Fruit fly (Drosophila melanogaster) whole organism, prepupa: Measurements from ENCODE around the gene wnd.

ENCODE experiments used
- Blimp-1 ChIP-seq: fragments of 200-800 bp; sonication (Bioruptor generic); optimal IDR thresholded peaks from 3 replicates; lab custom pipeline; 2017; ENCODE audit warnings: missing biosample characterization, missing genetic modification characterization, mild to moderate bottlenecking, moderate library complexity, missing genetic modification reagents
- CG10631 ChIP-seq: fragments of 200-800 bp; sonication (Bioruptor generic); optimal IDR thresholded peaks from 2 replicates; lab custom pipeline; 2016; ENCODE audit warnings: missing biosample characterization, missing genetic modification characterization
- CG11294 ChIP-seq: fragments of 200-800 bp; sonication (Bioruptor generic); IDR thresholded peaks from 2 replicates; pipeline ENCODE4 v1.3.6; 2022; ENCODE audit warnings: missing biosample characterization, missing genetic modification characterization
- CG11762 ChIP-seq: fragments of 200-800 bp; sonication (Bioruptor generic); optimal IDR thresholded peaks from 3 replicates; lab custom pipeline; 2016; ENCODE audit warnings: missing biosample characterization, missing genetic modification characterization; ENCODE audit not compliant: insufficient read depth
- CG11902 ChIP-seq: fragments of 200-800 bp; sonication (Bioruptor generic); optimal IDR thresholded peaks from 3 replicates; lab custom pipeline; 2016; ENCODE audit warnings: missing biosample characterization, missing genetic modification characterization
- CG15336 ChIP-seq: fragments of 200-800 bp; sonication (Bioruptor generic); IDR thresholded peaks from 2 replicates; pipeline ENCODE4 v1.3.6; 2022; ENCODE audit warnings: missing biosample characterization, missing genetic modification characterization
- CG16779 ChIP-seq: fragments of 200-800 bp; sonication (Bioruptor generic); optimal IDR thresholded peaks from 3 replicates; lab custom pipeline; 2017; ENCODE audit warnings: missing biosample characterization, mild to moderate bottlenecking, missing genetic modification characterization
- CG32006 ChIP-seq: fragments of 200-800 bp; sonication (Bioruptor generic); optimal IDR thresholded peaks from 3 replicates; lab custom pipeline; 2017; ENCODE audit warnings: missing biosample characterization, mild to moderate bottlenecking, missing genetic modification characterization
- CG34406 ChIP-seq: fragments of 200-800 bp; sonication (Bioruptor generic); optimal IDR thresholded peaks from 3 replicates; lab custom pipeline; 2016; ENCODE audit warnings: missing biosample characterization, missing genetic modification characterization
- CG3919 ChIP-seq: fragments of 200-800 bp; sonication (Bioruptor generic); optimal IDR thresholded peaks from 3 replicates; lab custom pipeline; 2016; ENCODE audit warnings: missing biosample characterization, missing genetic modification characterization
- CG4318 ChIP-seq: fragments of 200-800 bp; sonication (Bioruptor generic); optimal IDR thresholded peaks from 3 replicates; lab custom pipeline; 2017; ENCODE audit warnings: missing biosample characterization, mild to moderate bottlenecking, missing genetic modification characterization
- CG6163 ChIP-seq: fragments of 200-800 bp; sonication (Bioruptor generic); IDR thresholded peaks from 3 replicates; pipeline ENCODE4 v1.3.6; 2022; ENCODE audit warnings: missing biosample characterization, missing genetic modification characterization
- CG6276 ChIP-seq: fragments of 200-800 bp; sonication (Bioruptor generic); optimal IDR thresholded peaks from 2 replicates; lab custom pipeline; 2017; ENCODE audit warnings: missing biosample characterization, mild to moderate bottlenecking, missing genetic modification characterization
- CG6792 ChIP-seq: fragments of 200-800 bp; sonication (Bioruptor generic); optimal IDR thresholded peaks from 3 replicates; lab custom pipeline; 2016; ENCODE audit warnings: missing biosample characterization, missing genetic modification characterization
- CG6808 ChIP-seq: fragments of 200-800 bp; sonication (Bioruptor generic); optimal IDR thresholded peaks from 3 replicates; lab custom pipeline; 2017; ENCODE audit warnings: missing biosample characterization, missing genetic modification characterization, mild to moderate bottlenecking, moderate library complexity, missing genetic modification reagents
- CG6854 ChIP-seq: fragments of 200-800 bp; sonication (Bioruptor generic); optimal IDR thresholded peaks from 2 replicates; lab custom pipeline; 2017; ENCODE audit warnings: missing biosample characterization, mild to moderate bottlenecking, missing genetic modification characterization
- CG7368 ChIP-seq: fragments of 200-800 bp; sonication (Bioruptor generic); optimal IDR thresholded peaks from 3 replicates; lab custom pipeline; 2016; ENCODE audit warnings: missing biosample characterization, missing genetic modification characterization
- CG8119 ChIP-seq: fragments of 200-800 bp; sonication (Bioruptor generic); IDR thresholded peaks from 3 replicates; pipeline ENCODE4 v1.3.6; 2022; ENCODE audit warnings: missing biosample characterization, missing genetic modification characterization
- CG8319 ChIP-seq: fragments of 200-800 bp; sonication (Bioruptor generic); optimal IDR thresholded peaks from 3 replicates; lab custom pipeline; 2016; ENCODE audit warnings: missing biosample characterization, missing genetic modification characterization
- CG8632 ChIP-seq: fragments of 200-800 bp; sonication (Bioruptor generic); optimal IDR thresholded peaks from 3 replicates; lab custom pipeline; 2016; ENCODE audit warnings: missing biosample characterization, missing genetic modification characterization
- CG9139 ChIP-seq: fragments of 200-800 bp; sonication (Bioruptor generic); optimal IDR thresholded peaks from 3 replicates; lab custom pipeline; 2017; ENCODE audit warnings: missing biosample characterization, mild to moderate bottlenecking, missing genetic modification characterization
- Eip75B ChIP-seq: fragments of 200-800 bp; sonication (Bioruptor generic); optimal IDR thresholded peaks from 3 replicates; lab custom pipeline; 2016; ENCODE audit warnings: missing biosample characterization, missing genetic modification characterization
- Eip93F ChIP-seq: fragments of 200-800 bp; sonication (Bioruptor generic); optimal IDR thresholded peaks from 2 replicates; lab custom pipeline; 2016; ENCODE audit warnings: missing biosample characterization, mild to moderate bottlenecking, missing genetic modification characterization
- Ets21C ChIP-seq: fragments of 200-800 bp; sonication (Bioruptor generic); optimal IDR thresholded peaks from 3 replicates; lab custom pipeline; 2016; ENCODE audit warnings: missing biosample characterization, missing genetic modification characterization
- Gug ChIP-seq: fragments of 200-800 bp; sonication (Bioruptor generic); IDR thresholded peaks from 2 replicates; pipeline ENCODE4 v1.3.6; 2022; ENCODE audit warnings: missing biosample characterization, missing genetic modification characterization
- Hr38 ChIP-seq: sonication (Bioruptor generic); optimal IDR thresholded peaks from 2 replicates; lab custom pipeline; 2016; ENCODE audit warnings: missing biosample characterization, missing genetic modification characterization
- Hr39 ChIP-seq: fragments of 200-800 bp; sonication (Bioruptor generic); optimal IDR thresholded peaks from 2 replicates; lab custom pipeline; 2016; ENCODE audit warnings: missing biosample characterization, missing genetic modification characterization
- Hr4 ChIP-seq: fragments of 200-800 bp; sonication (Bioruptor generic); optimal IDR thresholded peaks from 3 replicates; lab custom pipeline; 2016; ENCODE audit warnings: missing biosample characterization, missing genetic modification characterization
- Lpt ChIP-seq: fragments of 200-800 bp; sonication (Bioruptor generic); optimal IDR thresholded peaks from 3 replicates; lab custom pipeline; 2016; ENCODE audit warnings: missing biosample characterization, missing genetic modification characterization
- OdsH ChIP-seq: fragments of 200-800 bp; sonication (Bioruptor generic); optimal IDR thresholded peaks from 3 replicates; lab custom pipeline; 2016; ENCODE audit warnings: missing biosample characterization, missing genetic modification characterization
- Smox ChIP-seq: fragments of 200-800 bp; sonication (Bioruptor generic); optimal IDR thresholded peaks from 3 replicates; lab custom pipeline; 2016; ENCODE audit warnings: missing biosample characterization, missing genetic modification characterization
- Sox102F ChIP-seq: fragments of 200-800 bp; sonication (Bioruptor generic); optimal IDR thresholded peaks from 2 replicates; lab custom pipeline; 2016; ENCODE audit warnings: missing biosample characterization, mild to moderate bottlenecking, missing genetic modification characterization
- Sox14 ChIP-seq: fragments of 200-800 bp; sonication (Bioruptor generic); optimal IDR thresholded peaks from 3 replicates; lab custom pipeline; 2016; ENCODE audit warnings: missing biosample characterization, missing genetic modification characterization
- Sox15 ChIP-seq: fragments of 200-800 bp; sonication (Bioruptor generic); optimal IDR thresholded peaks from 3 replicates; lab custom pipeline; 2016; ENCODE audit warnings: missing biosample characterization, missing genetic modification characterization
- achi ChIP-seq: fragments of 200-800 bp; sonication (Bioruptor generic); optimal IDR thresholded peaks from 3 replicates; lab custom pipeline; 2016; ENCODE audit warnings: missing biosample characterization, missing genetic modification characterization
- acj6 ChIP-seq: fragments of 200-800 bp; sonication (Bioruptor generic); optimal IDR thresholded peaks from 3 replicates; lab custom pipeline; 2016; ENCODE audit warnings: missing biosample characterization, missing genetic modification characterization
- cyc ChIP-seq: fragments of 200-800 bp; sonication (Bioruptor generic); optimal IDR thresholded peaks from 3 replicates; lab custom pipeline; 2016; ENCODE audit warnings: missing biosample characterization, missing genetic modification characterization
- dac ChIP-seq: fragments of 200-800 bp; sonication (Bioruptor generic); optimal IDR thresholded peaks from 2 replicates; lab custom pipeline; 2017; ENCODE audit warnings: missing biosample characterization, mild to moderate bottlenecking, missing genetic modification characterization
- esn ChIP-seq: fragments of 200-800 bp; sonication (Bioruptor generic); optimal IDR thresholded peaks from 2 replicates; lab custom pipeline; 2016; ENCODE audit warnings: missing biosample characterization, mild to moderate bottlenecking, missing genetic modification characterization, moderate library complexity
- fd59A ChIP-seq: fragments of 200-800 bp; sonication (Bioruptor generic); optimal IDR thresholded peaks from 2 replicates; lab custom pipeline; 2017; ENCODE audit warnings: missing biosample characterization, mild to moderate bottlenecking, missing genetic modification characterization, missing genetic modification reagents
- fd85E ChIP-seq: fragments of 200-800 bp; sonication (Bioruptor generic); optimal IDR thresholded peaks from 3 replicates; lab custom pipeline; 2016; ENCODE audit warnings: missing biosample characterization, missing genetic modification characterization
- fkh ChIP-seq: fragments of 200-800 bp; sonication (Bioruptor generic); optimal IDR thresholded peaks from 3 replicates; lab custom pipeline; 2017; ENCODE audit warnings: missing biosample characterization, mild to moderate bottlenecking, missing genetic modification characterization, moderate library complexity
- lz ChIP-seq: fragments of 200-800 bp; sonication (Bioruptor generic); optimal IDR thresholded peaks from 3 replicates; lab custom pipeline; 2016; ENCODE audit warnings: missing biosample characterization, missing genetic modification characterization
- net ChIP-seq: fragments of 200-800 bp; sonication (Bioruptor generic); optimal IDR thresholded peaks from 3 replicates; lab custom pipeline; 2016; ENCODE audit warnings: missing biosample characterization, missing genetic modification characterization
- spab ChIP-seq: fragments of 200-800 bp; sonication (Bioruptor generic); optimal IDR thresholded peaks from 2 replicates; lab custom pipeline; 2017; ENCODE audit warnings: missing biosample characterization, mild to moderate bottlenecking, missing genetic modification characterization, missing genetic modification reagents
- ss ChIP-seq, 2 experiments: fragments of 200-800 bp; sonication (Bioruptor generic); optimal IDR thresholded peaks; 2 replicates in 1 of 2; 3 replicates in 1 of 2; lab custom pipeline; 2017 to 2018; ENCODE audit warnings: mild to moderate bottlenecking in 2 of 2, missing biosample characterization in 2 of 2, missing genetic modification characterization in 2 of 2, moderate library complexity in 1 of 2
- svp ChIP-seq: fragments of 200-800 bp; sonication (Bioruptor generic); peaks from one replicate; lab custom pipeline; 2016; ENCODE audit warnings: missing biosample characterization, missing genetic modification characterization
- vri ChIP-seq: fragments of 200-800 bp; sonication (Bioruptor generic); optimal IDR thresholded peaks from 3 replicates; lab custom pipeline; 2016; ENCODE audit warnings: missing biosample characterization, mild to moderate bottlenecking, missing genetic modification characterization

wnd gene

DNA sequence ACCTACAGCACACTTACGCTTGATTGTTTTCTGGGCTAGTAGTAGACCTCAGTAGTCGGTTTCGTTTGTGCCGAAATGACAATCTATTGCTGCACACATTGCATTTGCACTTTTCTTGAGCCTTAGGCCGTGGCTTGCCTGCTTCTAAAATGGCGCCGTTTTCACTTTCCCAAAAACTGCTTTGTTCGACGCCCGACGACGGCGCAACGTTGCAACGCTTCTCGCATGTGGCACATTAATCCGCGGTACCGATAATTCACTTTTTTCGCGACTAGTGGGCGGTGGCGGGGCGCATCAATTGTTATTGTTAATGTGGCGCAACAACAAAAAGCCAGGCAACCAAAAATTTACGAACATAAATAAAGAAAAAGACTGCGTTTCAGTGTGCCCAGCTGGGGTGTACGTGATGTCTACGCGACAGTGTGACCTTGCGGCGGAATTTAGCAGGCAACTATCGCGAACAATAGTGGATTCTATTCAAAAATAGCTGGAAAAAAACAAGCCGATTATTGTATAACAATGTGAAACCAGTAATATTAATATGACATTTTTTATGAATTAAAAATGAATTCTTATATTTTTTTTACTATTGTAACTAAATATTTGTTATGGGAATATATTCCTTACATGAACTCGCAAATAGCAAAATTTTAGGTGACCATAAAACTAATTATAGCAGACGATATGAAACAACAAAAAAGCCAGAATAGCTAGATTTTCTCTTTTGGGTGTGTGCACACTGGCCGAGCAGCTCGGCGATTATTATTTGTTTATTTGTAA lies 37.0 kb downstream of the wnd start, which contains the start of the genes ash1 and Taf6:
ash1 (minus strand) TSS at position 387 of the 780 bp plus-strand sequence.
Taf6 (plus strand) TSS at position 720 of the 780 bp plus-strand sequence.
- no peak for TF ChIP-seq cyc
- peak; percentile 13 for TF ChIP-seq Eip93F (GFP tag; lab: Kevin White, UChicago)
- peak; percentile 89 for TF ChIP-seq Blimp-1 (GFP tag; lab: Kevin White, UChicago)

DNA sequence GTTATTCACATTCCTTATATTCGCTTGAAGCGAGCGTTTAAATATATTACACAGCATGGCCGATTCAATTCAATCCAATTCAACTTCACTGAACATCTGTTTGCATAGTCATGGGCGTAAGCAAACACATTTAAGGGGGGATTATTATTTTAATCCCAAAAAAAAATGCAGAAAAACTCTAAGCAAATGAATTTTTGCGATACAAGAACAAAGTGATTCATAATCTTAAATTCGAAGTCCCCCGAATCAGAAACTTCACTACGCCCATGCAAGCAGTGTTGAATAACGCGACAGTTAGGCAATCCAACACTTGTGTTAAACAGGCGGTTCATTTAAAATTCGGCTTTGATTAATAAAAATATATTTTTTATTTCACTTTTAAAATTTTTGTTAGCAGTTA lies 45.2 kb downstream of the wnd start, which contains the start of gene CG14100:
CG14100 (minus strand) TSS at position 103 of the 400 bp plus-strand sequence.
- TF ChIP-seq CG6276 (GFP tag; lab: Kevin White, UChicago), result peak; percentile 100
- peak; percentile 100 for TF ChIP-seq CG32006 (GFP tag; lab: Kevin White, UChicago)
- TF ChIP-seq ss (GFP tag; optimal IDR thresholded peaks at IDR 0.05; lab: Kevin White, UChicago), result peak; percentile 100
- TF ChIP-seq CG9139 (GFP tag; lab: Kevin White, UChicago), result peak; percentile 100
- peak; percentile 100 for TF ChIP-seq acj6 (GFP tag; lab: Kevin White, UChicago)
- peak; percentile 100 for TF ChIP-seq Lpt (GFP tag; lab: Kevin White, UChicago)
- TF ChIP-seq vri (GFP tag; lab: Kevin White, UChicago), result peak; percentile 100
- TF ChIP-seq CG6792 (GFP tag; lab: Kevin White, UChicago), result peak; percentile 100
- peak; percentile 100 for TF ChIP-seq Ets21C (GFP tag; lab: Kevin White, UChicago)
- TF ChIP-seq lz (GFP tag; lab: Kevin White, UChicago), result peak; percentile 100
- TF ChIP-seq fd85E (GFP tag; lab: Kevin White, UChicago), result peak; percentile 99
- TF ChIP-seq CG16779 (tag; lab: Kevin White, UChicago), result peak; percentile 99
- TF ChIP-seq net (GFP tag; lab: Kevin White, UChicago), result peak; percentile 100
- TF ChIP-seq achi (GFP tag; lab: Kevin White, UChicago), result peak; percentile 100
- TF ChIP-seq CG11902 (GFP tag; lab: Kevin White, UChicago), result peak; percentile 100
- peak; percentile 100 for TF ChIP-seq Sox15 (GFP tag; lab: Kevin White, UChicago)
- TF ChIP-seq Hr38 (GFP tag; lab: Kevin White, UChicago), result peak; percentile 100
- TF ChIP-seq Blimp-1 (GFP tag; lab: Kevin White, UChicago), result peak; percentile 99
- peak; percentile 100 for TF ChIP-seq CG11762 (GFP tag; lab: Kevin White, UChicago)
- TF ChIP-seq CG7368, result peak; percentile 100
- TF ChIP-seq CG6808 (GFP tag; lab: Kevin White, UChicago), result peak; percentile 99
- TF ChIP-seq CG15336, result peak; percentile 100
- peak; percentile 100 for TF ChIP-seq fkh (GFP tag; lab: Kevin White, UChicago)
- TF ChIP-seq Hr4 (GFP tag; lab: Kevin White, UChicago), result peak; percentile 100
- peak; percentile 100 for TF ChIP-seq Smox
- TF ChIP-seq Sox102F (GFP tag; lab: Kevin White, UChicago), result peak; percentile 100
- TF ChIP-seq CG3919 (GFP tag; lab: Kevin White, UChicago), result peak; percentile 100
- TF ChIP-seq CG8319 (GFP tag; lab: Kevin White, UChicago), result peak; percentile 100
- TF ChIP-seq svp (GFP tag; lab: Kevin White, UChicago), result peak; percentile 100
- peak; percentile 100 for TF ChIP-seq CG8632 (GFP tag; lab: Kevin White, UChicago)
- peak; percentile 100 for TF ChIP-seq CG6163
- peak; percentile 100 for TF ChIP-seq CG10631 (GFP tag; lab: Kevin White, UChicago)
- TF ChIP-seq CG34406 (GFP tag; lab: Kevin White, UChicago), result peak; percentile 100
- peak; percentile 100 for TF ChIP-seq spab (GFP tag; lab: Kevin White, UChicago)
- peak; percentile 100 for TF ChIP-seq OdsH (GFP tag; lab: Kevin White, UChicago)
- TF ChIP-seq fd59A (GFP tag; lab: Kevin White, UChicago), result peak; percentile 100
- TF ChIP-seq esn (GFP tag; lab: Kevin White, UChicago), result peak; percentile 100
- peak; percentile 100 for TF ChIP-seq Sox14 (GFP tag; lab: Kevin White, UChicago)
- peak; percentile 100 for TF ChIP-seq Hr39 (GFP tag; lab: Kevin White, UChicago)
- TF ChIP-seq Eip93F (GFP tag; lab: Kevin White, UChicago), result peak; percentile 100
- TF ChIP-seq CG4318 (GFP tag; lab: Kevin White, UChicago), result peak; percentile 100
- TF ChIP-seq Gug (GFP tag; lab: Robert Waterston, UW), result peak; percentile 100
- peak; percentile 100 for TF ChIP-seq dac (GFP tag; lab: Kevin White, UChicago)
- peak; percentile 100 for TF ChIP-seq Eip75B (GFP tag; lab: Kevin White, UChicago)
- TF ChIP-seq CG8119, result peak; percentile 100
- peak; percentile 100 for TF ChIP-seq CG6854
- peak; percentile 100 for TF ChIP-seq CG11294 (GFP tag; lab: Robert Waterston, UW)
